Fruit fly (Drosophila melanogaster) whole organism, prepupa: ENCODE results near the gene Sfp24F.

Experiments used
- CG10631 ChIP-seq: fragments of 200-800 bp; sonication (Bioruptor generic); optimal IDR thresholded peaks from 2 replicates; lab custom pipeline; 2016; ENCODE audit warnings: missing biosample characterization, missing genetic modification characterization
- CG11762 ChIP-seq: fragments of 200-800 bp; sonication (Bioruptor generic); optimal IDR thresholded peaks from 3 replicates; lab custom pipeline; 2016; ENCODE audit warnings: missing biosample characterization, missing genetic modification characterization; ENCODE audit not compliant: insufficient read depth
- CG11902 ChIP-seq: fragments of 200-800 bp; sonication (Bioruptor generic); optimal IDR thresholded peaks from 3 replicates; lab custom pipeline; 2016; ENCODE audit warnings: missing biosample characterization, missing genetic modification characterization
- CG1621 ChIP-seq: fragments of 200-800 bp; sonication (Bioruptor generic); optimal IDR thresholded peaks from 3 replicates; lab custom pipeline; 2018; ENCODE audit warnings: missing biosample characterization, mild to moderate bottlenecking, missing genetic modification characterization
- CG16779 ChIP-seq: fragments of 200-800 bp; sonication (Bioruptor generic); optimal IDR thresholded peaks from 3 replicates; lab custom pipeline; 2017; ENCODE audit warnings: missing biosample characterization, mild to moderate bottlenecking, missing genetic modification characterization
- CG4318 ChIP-seq: fragments of 200-800 bp; sonication (Bioruptor generic); optimal IDR thresholded peaks from 3 replicates; lab custom pipeline; 2017; ENCODE audit warnings: missing biosample characterization, mild to moderate bottlenecking, missing genetic modification characterization
- CG6163 ChIP-seq: fragments of 200-800 bp; sonication (Bioruptor generic); IDR thresholded peaks from 3 replicates; pipeline ENCODE4 v1.3.6; 2022; ENCODE audit warnings: missing biosample characterization, missing genetic modification characterization
- CG6276 ChIP-seq: fragments of 200-800 bp; sonication (Bioruptor generic); optimal IDR thresholded peaks from 2 replicates; lab custom pipeline; 2017; ENCODE audit warnings: missing biosample characterization, mild to moderate bottlenecking, missing genetic modification characterization
- CG6792 ChIP-seq: fragments of 200-800 bp; sonication (Bioruptor generic); optimal IDR thresholded peaks from 3 replicates; lab custom pipeline; 2016; ENCODE audit warnings: missing biosample characterization, missing genetic modification characterization
- CG6808 ChIP-seq: fragments of 200-800 bp; sonication (Bioruptor generic); optimal IDR thresholded peaks from 3 replicates; lab custom pipeline; 2017; ENCODE audit warnings: missing biosample characterization, missing genetic modification characterization, mild to moderate bottlenecking, moderate library complexity, missing genetic modification reagents
- CG6854 ChIP-seq: fragments of 200-800 bp; sonication (Bioruptor generic); optimal IDR thresholded peaks from 2 replicates; lab custom pipeline; 2017; ENCODE audit warnings: missing biosample characterization, mild to moderate bottlenecking, missing genetic modification characterization
- CG8319 ChIP-seq: fragments of 200-800 bp; sonication (Bioruptor generic); optimal IDR thresholded peaks from 3 replicates; lab custom pipeline; 2016; ENCODE audit warnings: missing biosample characterization, missing genetic modification characterization
- CG8632 ChIP-seq: fragments of 200-800 bp; sonication (Bioruptor generic); optimal IDR thresholded peaks from 3 replicates; lab custom pipeline; 2016; ENCODE audit warnings: missing biosample characterization, missing genetic modification characterization
- CG9139 ChIP-seq: fragments of 200-800 bp; sonication (Bioruptor generic); optimal IDR thresholded peaks from 3 replicates; lab custom pipeline; 2017; ENCODE audit warnings: missing biosample characterization, mild to moderate bottlenecking, missing genetic modification characterization
- Eip75B ChIP-seq: fragments of 200-800 bp; sonication (Bioruptor generic); optimal IDR thresholded peaks from 3 replicates; lab custom pipeline; 2016; ENCODE audit warnings: missing biosample characterization, missing genetic modification characterization
- Eip78C ChIP-seq: fragments of 200-800 bp; sonication (Bioruptor generic); peaks from one replicate; lab custom pipeline; 2016; ENCODE audit warnings: missing biosample characterization, missing genetic modification characterization
- Eip93F ChIP-seq: fragments of 200-800 bp; sonication (Bioruptor generic); optimal IDR thresholded peaks from 2 replicates; lab custom pipeline; 2016; ENCODE audit warnings: missing biosample characterization, mild to moderate bottlenecking, missing genetic modification characterization
- Ets21C ChIP-seq: fragments of 200-800 bp; sonication (Bioruptor generic); optimal IDR thresholded peaks from 3 replicates; lab custom pipeline; 2016; ENCODE audit warnings: missing biosample characterization, missing genetic modification characterization
- Ets96B ChIP-seq: fragments of 200-800 bp; optimal IDR thresholded peaks from 2 replicates; lab custom pipeline; 2019; ENCODE audit warnings: missing biosample characterization, mild to moderate bottlenecking, missing genetic modification characterization, moderate library complexity
- Gug ChIP-seq: fragments of 200-800 bp; sonication (Bioruptor generic); IDR thresholded peaks from 2 replicates; pipeline ENCODE4 v1.3.6; 2022; ENCODE audit warnings: missing biosample characterization, missing genetic modification characterization
- Hr38 ChIP-seq: sonication (Bioruptor generic); optimal IDR thresholded peaks from 2 replicates; lab custom pipeline; 2016; ENCODE audit warnings: missing biosample characterization, missing genetic modification characterization
- Hr39 ChIP-seq: fragments of 200-800 bp; sonication (Bioruptor generic); optimal IDR thresholded peaks from 2 replicates; lab custom pipeline; 2016; ENCODE audit warnings: missing biosample characterization, missing genetic modification characterization
- Hr4 ChIP-seq: fragments of 200-800 bp; sonication (Bioruptor generic); optimal IDR thresholded peaks from 3 replicates; lab custom pipeline; 2016; ENCODE audit warnings: missing biosample characterization, missing genetic modification characterization
- Lpt ChIP-seq: fragments of 200-800 bp; sonication (Bioruptor generic); optimal IDR thresholded peaks from 3 replicates; lab custom pipeline; 2016; ENCODE audit warnings: missing biosample characterization, missing genetic modification characterization
- Met ChIP-seq: fragments of 200-800 bp; sonication (Bioruptor generic); optimal IDR thresholded peaks from 3 replicates; lab custom pipeline; 2016; ENCODE audit warnings: missing biosample characterization, missing genetic modification characterization
- OdsH ChIP-seq: fragments of 200-800 bp; sonication (Bioruptor generic); optimal IDR thresholded peaks from 3 replicates; lab custom pipeline; 2016; ENCODE audit warnings: missing biosample characterization, missing genetic modification characterization
- Smox ChIP-seq: fragments of 200-800 bp; sonication (Bioruptor generic); optimal IDR thresholded peaks from 3 replicates; lab custom pipeline; 2016; ENCODE audit warnings: missing biosample characterization, missing genetic modification characterization
- Sox14 ChIP-seq: fragments of 200-800 bp; sonication (Bioruptor generic); optimal IDR thresholded peaks from 3 replicates; lab custom pipeline; 2016; ENCODE audit warnings: missing biosample characterization, missing genetic modification characterization
- achi ChIP-seq: fragments of 200-800 bp; sonication (Bioruptor generic); optimal IDR thresholded peaks from 3 replicates; lab custom pipeline; 2016; ENCODE audit warnings: missing biosample characterization, missing genetic modification characterization
- acj6 ChIP-seq: fragments of 200-800 bp; sonication (Bioruptor generic); optimal IDR thresholded peaks from 3 replicates; lab custom pipeline; 2016; ENCODE audit warnings: missing biosample characterization, missing genetic modification characterization
- cyc ChIP-seq: fragments of 200-800 bp; sonication (Bioruptor generic); optimal IDR thresholded peaks from 3 replicates; lab custom pipeline; 2016; ENCODE audit warnings: missing biosample characterization, missing genetic modification characterization
- dac ChIP-seq: fragments of 200-800 bp; sonication (Bioruptor generic); optimal IDR thresholded peaks from 2 replicates; lab custom pipeline; 2017; ENCODE audit warnings: missing biosample characterization, mild to moderate bottlenecking, missing genetic modification characterization
- dsx ChIP-seq: fragments of 200-800 bp; optimal IDR thresholded peaks from 3 replicates; lab custom pipeline; 2019; ENCODE audit warnings: missing biosample characterization, mild to moderate bottlenecking, missing genetic modification characterization, moderate library complexity; ENCODE audit not compliant: poor library complexity, severe bottlenecking
- eg ChIP-seq: fragments of 200-800 bp; sonication (Bioruptor generic); IDR thresholded peaks from 3 replicates; pipeline ENCODE4 v1.3.6; 2022; ENCODE audit warnings: missing biosample characterization, missing genetic modification characterization
- esn ChIP-seq: fragments of 200-800 bp; sonication (Bioruptor generic); optimal IDR thresholded peaks from 2 replicates; lab custom pipeline; 2016; ENCODE audit warnings: missing biosample characterization, mild to moderate bottlenecking, missing genetic modification characterization, moderate library complexity
- fd59A ChIP-seq: fragments of 200-800 bp; sonication (Bioruptor generic); optimal IDR thresholded peaks from 2 replicates; lab custom pipeline; 2017; ENCODE audit warnings: missing biosample characterization, mild to moderate bottlenecking, missing genetic modification characterization, missing genetic modification reagents
- fd85E ChIP-seq: fragments of 200-800 bp; sonication (Bioruptor generic); optimal IDR thresholded peaks from 3 replicates; lab custom pipeline; 2016; ENCODE audit warnings: missing biosample characterization, missing genetic modification characterization
- fkh ChIP-seq: fragments of 200-800 bp; sonication (Bioruptor generic); optimal IDR thresholded peaks from 3 replicates; lab custom pipeline; 2017; ENCODE audit warnings: missing biosample characterization, mild to moderate bottlenecking, missing genetic modification characterization, moderate library complexity
- lz ChIP-seq: fragments of 200-800 bp; sonication (Bioruptor generic); optimal IDR thresholded peaks from 3 replicates; lab custom pipeline; 2016; ENCODE audit warnings: missing biosample characterization, missing genetic modification characterization
- salr ChIP-seq, 2 experiments: fragments of 200-800 bp; sonication (Bioruptor generic); optimal IDR thresholded peaks; 3 replicates each; lab custom pipeline; 2016 to 2018; ENCODE audit warnings: missing biosample characterization in 2 of 2, missing genetic modification characterization in 2 of 2, mild to moderate bottlenecking in 1 of 2
- spab ChIP-seq: fragments of 200-800 bp; sonication (Bioruptor generic); optimal IDR thresholded peaks from 2 replicates; lab custom pipeline; 2017; ENCODE audit warnings: missing biosample characterization, mild to moderate bottlenecking, missing genetic modification characterization, missing genetic modification reagents
- svp ChIP-seq: fragments of 200-800 bp; sonication (Bioruptor generic); peaks from one replicate; lab custom pipeline; 2016; ENCODE audit warnings: missing biosample characterization, missing genetic modification characterization
- topi ChIP-seq: fragments of 200-800 bp; sonication (Bioruptor generic); optimal IDR thresholded peaks from 3 replicates; lab custom pipeline; 2016; ENCODE audit warnings: missing biosample characterization, missing genetic modification characterization
- vri ChIP-seq: fragments of 200-800 bp; sonication (Bioruptor generic); optimal IDR thresholded peaks from 3 replicates; lab custom pipeline; 2016; ENCODE audit warnings: missing biosample characterization, mild to moderate bottlenecking, missing genetic modification characterization

The Sfp24F gene

DNA sequence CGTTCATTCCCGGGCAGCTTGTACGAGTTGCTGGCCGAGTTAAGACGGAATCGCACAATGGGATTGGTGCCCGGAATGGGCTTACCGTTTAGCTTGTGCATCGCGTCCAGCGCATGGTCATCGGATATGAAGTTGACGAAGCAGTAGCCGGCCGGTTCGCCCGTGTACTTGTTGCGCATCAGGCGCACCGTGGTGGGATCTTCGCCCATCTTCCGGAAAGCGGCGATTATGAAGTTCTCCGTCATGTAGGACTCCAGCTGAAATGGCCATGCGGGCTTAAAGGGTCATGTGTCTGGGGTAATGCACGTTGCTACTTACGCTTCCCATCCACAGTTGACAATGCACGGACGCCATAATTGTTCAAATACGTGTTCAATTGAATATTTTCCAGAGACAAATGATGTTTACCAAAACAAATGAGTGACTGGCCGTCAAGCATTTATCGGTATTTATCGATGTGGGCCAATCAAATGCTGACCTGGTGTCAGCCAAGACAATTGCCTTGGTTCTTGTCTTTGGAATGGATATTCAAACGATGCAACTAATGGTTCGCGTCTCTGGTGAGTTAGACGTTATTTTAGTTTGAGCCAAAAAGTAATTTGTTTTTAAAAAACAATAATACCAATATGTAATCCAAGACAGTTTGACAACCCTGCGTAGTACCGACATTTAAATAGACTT lies 12.3 kb upstream of the Sfp24F start, which contains the start of the genes Secp43 and ND-B8:
Gene Secp43, minus strand, starts transcription at position 445 of the 681 bp plus-strand sequence.
Gene ND-B8, plus strand, starts transcription at position 618 of the 681 bp plus-strand sequence.
- TF ChIP-seq Ets21C, result no peak
- TF ChIP-seq Sox14 (GFP tag; lab: Kevin White, UChicago), result peak; percentile 27
- no peak for TF ChIP-seq CG10631 (GFP tag; lab: Kevin White, UChicago)
- TF ChIP-seq salr (GFP tag; optimal IDR thresholded peaks at IDR 0.05; lab: Kevin White, UChicago), result no peak
- peak; percentile 13 for TF ChIP-seq CG6808 (GFP tag; lab: Kevin White, UChicago)
- no peak for TF ChIP-seq CG9139 (GFP tag; lab: Kevin White, UChicago)
- peak; percentile 29 for TF ChIP-seq achi (GFP tag; lab: Kevin White, UChicago)
- peak; percentile 86 for TF ChIP-seq svp
- TF ChIP-seq lz (GFP tag; lab: Kevin White, UChicago), result no peak
- TF ChIP-seq CG1621 (tag; lab: Kevin White, UChicago), result peak; percentile 32
- no peak for TF ChIP-seq Lpt (GFP tag; lab: Kevin White, UChicago)
- TF ChIP-seq fkh, result peak; percentile 77
- TF ChIP-seq dsx (GFP tag; lab: Kevin White, UChicago), result peak; percentile 36
- no peak for TF ChIP-seq esn (GFP tag; lab: Kevin White, UChicago)
- no peak for TF ChIP-seq Smox (GFP tag; lab: Kevin White, UChicago)

dm6 chr2L:4452798-4453197 lies 10.9 kb upstream of the Sfp24F start, which contains the start of gene CG15439:
TSS of gene CG15439 (minus strand) at chr2L:4453038.
- TF ChIP-seq spab (GFP tag; lab: Kevin White, UChicago) (no peak), CG1621 (tag; lab: Kevin White, UChicago) (peak; percentile 21), CG6276 (GFP tag; lab: Kevin White, UChicago) (no peak), eg (GFP tag; lab: Robert Waterston, UW) (no peak)
- TF ChIP-seq, all 60 proteins: peak for 1

- no peak for TF ChIP-seq Eip93F (GFP tag; lab: Kevin White, UChicago)
- peak; percentile 96 for TF ChIP-seq Hr4
- peak; percentile 97 for TF ChIP-seq acj6 (GFP tag; lab: Kevin White, UChicago)
- peak; percentile 84 for TF ChIP-seq fd59A (GFP tag; lab: Kevin White, UChicago)
- TF ChIP-seq CG6854 (GFP tag; lab: Kevin White, UChicago), result peak; percentile 96
- peak; percentile 95 for TF ChIP-seq CG6808 (GFP tag; lab: Kevin White, UChicago)
- TF ChIP-seq esn (GFP tag; lab: Kevin White, UChicago), result peak; percentile 98
- TF ChIP-seq achi (GFP tag; lab: Kevin White, UChicago), result peak; percentile 97
- TF ChIP-seq Hr38 (GFP tag; lab: Kevin White, UChicago), result peak; percentile 20
- TF ChIP-seq CG8319, result peak; percentile 98
- peak; percentile 98 for TF ChIP-seq CG6163 (GFP tag; lab: Robert Waterston, UW)
- peak; percentile 97 for TF ChIP-seq fd85E (GFP tag; lab: Kevin White, UChicago)
- TF ChIP-seq salr (GFP tag; optimal IDR thresholded peaks at IDR 0.05; lab: Kevin White, UChicago), result peak; percentile 81 to 96
- TF ChIP-seq CG9139 (GFP tag; lab: Kevin White, UChicago), result no peak
- TF ChIP-seq OdsH (GFP tag; lab: Kevin White, UChicago), result peak; percentile 97
- peak; percentile 98 for TF ChIP-seq CG8632 (GFP tag; lab: Kevin White, UChicago)
- TF ChIP-seq CG16779, result no peak
- TF ChIP-seq Eip78C (GFP tag; lab: Kevin White, UChicago), result peak; percentile 99
- TF ChIP-seq CG6792 (GFP tag; lab: Kevin White, UChicago), result peak; percentile 94
- peak; percentile 99 for TF ChIP-seq CG11762 (GFP tag; lab: Kevin White, UChicago)
- TF ChIP-seq dac (GFP tag; lab: Kevin White, UChicago), result peak; percentile 81
- TF ChIP-seq spab (GFP tag; lab: Kevin White, UChicago), result peak; percentile 98
- TF ChIP-seq CG4318 (GFP tag; lab: Kevin White, UChicago), result no peak
- TF ChIP-seq Eip75B (GFP tag; lab: Kevin White, UChicago), result peak; percentile 92
- TF ChIP-seq Ets21C, result peak; percentile 84
- TF ChIP-seq CG11902 (GFP tag; lab: Kevin White, UChicago), result peak; percentile 95
- TF ChIP-seq Ets96B (tag; lab: Kevin White, UChicago), result peak; percentile 89
- no peak for TF ChIP-seq vri (GFP tag; lab: Kevin White, UChicago)
- peak; percentile 88 for TF ChIP-seq Hr39 (GFP tag; lab: Kevin White, UChicago)
- TF ChIP-seq fkh, result peak; percentile 76
- TF ChIP-seq Gug, result peak; percentile 99
- TF ChIP-seq Met (GFP tag; lab: Kevin White, UChicago), result peak; percentile 95
- peak; percentile 95 for TF ChIP-seq topi (GFP tag; lab: Kevin White, UChicago)
- TF ChIP-seq Smox (GFP tag; lab: Kevin White, UChicago), result peak; percentile 95
- TF ChIP-seq Lpt (GFP tag; lab: Kevin White, UChicago), result peak; percentile 93
- TF ChIP-seq cyc (GFP tag; lab: Kevin White, UChicago), result peak; percentile 93
Measured at dm6 chr2L:4448582-4449016, 6.7 kb upstream of the Sfp24F start, which contains the start of gene MFS18. TSS of gene MFS18 (minus strand) at chr2L:4448635.
